Fruit fly (Drosophila melanogaster) whole organism, embryonic: Measurements from ENCODE around the gene Ankle2.

Experiments
- Abd-B ChIP-seq: fragments of 200-800 bp; sonication (Bioruptor generic); optimal IDR thresholded peaks from 2 replicates; lab custom pipeline; 2018; ENCODE audit warnings: missing biosample characterization, mild to moderate bottlenecking, missing genetic modification characterization, moderate library complexity
- Antp ChIP-seq: fragments of 200-800 bp; sonication (Bioruptor generic); optimal IDR thresholded peaks from 3 replicates; lab custom pipeline; 2016; ENCODE audit warnings: missing biosample characterization, missing genetic modification characterization
- B-H1 ChIP-seq: fragments of 200-800 bp; sonication (Bioruptor generic); IDR thresholded peaks from 3 replicates; pipeline ENCODE4 v1.3.6; 2022; ENCODE audit warnings: missing biosample characterization, missing genetic modification characterization
- Bdp1 ChIP-seq: fragments of 200-800 bp; sonication (Bioruptor generic); optimal IDR thresholded peaks from 3 replicates; lab custom pipeline; 2016; ENCODE audit warnings: missing biosample characterization, missing genetic modification characterization
- CG10274 ChIP-seq: fragments of 200-800 bp; sonication (Bioruptor generic); optimal IDR thresholded peaks from 3 replicates; lab custom pipeline; 2017; ENCODE audit warnings: missing biosample characterization, mild to moderate bottlenecking, missing genetic modification characterization
- CG10462 ChIP-seq: fragments of 200-800 bp; sonication (Bioruptor generic); optimal IDR thresholded peaks from 2 replicates; lab custom pipeline; 2016; ENCODE audit warnings: missing biosample characterization, missing genetic modification characterization
- CG10959 ChIP-seq: fragments of 200-800 bp; sonication (Bioruptor generic); IDR thresholded peaks from 2 replicates; pipeline ENCODE4 v1.3.6; 2022; ENCODE audit warnings: missing biosample characterization, missing genetic modification characterization
- CG11093 ChIP-seq: fragments of 200-800 bp; sonication (Bioruptor generic); IDR thresholded peaks from 3 replicates; pipeline ENCODE4 v1.3.6; 2022; ENCODE audit warnings: missing biosample characterization, missing genetic modification characterization
- CG11560 ChIP-seq: fragments of 200-800 bp; sonication (Bioruptor generic); IDR thresholded peaks from 3 replicates; pipeline ENCODE4 v1.3.6; 2022; ENCODE audit warnings: missing biosample characterization, missing genetic modification characterization
- CG13424 ChIP-seq: fragments of 200-800 bp; sonication (Bioruptor generic); optimal IDR thresholded peaks from 2 replicates; lab custom pipeline; 2019; ENCODE audit warnings: missing biosample characterization, mild to moderate bottlenecking, missing genetic modification characterization, moderate library complexity
- CG1529 ChIP-seq: fragments of 200-800 bp; sonication (Bioruptor generic); optimal IDR thresholded peaks from 3 replicates; lab custom pipeline; 2018; ENCODE audit warnings: missing biosample characterization, missing genetic modification characterization
- CG1792 ChIP-seq: fragments of 200-800 bp; sonication (Bioruptor generic); optimal IDR thresholded peaks from 2 replicates; lab custom pipeline; 2016; ENCODE audit warnings: missing biosample characterization, missing genetic modification characterization
- CG2202 ChIP-seq: fragments of 200-800 bp; sonication (Bioruptor generic); optimal IDR thresholded peaks from 2 replicates; lab custom pipeline; 2018; ENCODE audit warnings: missing biosample characterization, mild to moderate bottlenecking, missing genetic modification characterization
- CG31365 ChIP-seq: fragments of 200-800 bp; sonication (Bioruptor generic); optimal IDR thresholded peaks from 2 replicates; lab custom pipeline; 2018; ENCODE audit warnings: missing biosample characterization, mild to moderate bottlenecking, missing genetic modification characterization
- CG31441 ChIP-seq: fragments of 200-800 bp; sonication (Bioruptor generic); IDR thresholded peaks from 2 replicates; pipeline ENCODE4 v1.3.6; 2022; ENCODE audit warnings: missing biosample characterization, missing genetic modification characterization
- CG32772 ChIP-seq: fragments of 200-800 bp; sonication (Bioruptor generic); IDR thresholded peaks from 2 replicates; pipeline ENCODE4 v1.3.6; 2022; ENCODE audit warnings: missing biosample characterization, missing genetic modification characterization
- CG34376 ChIP-seq: fragments of 200-800 bp; sonication (Bioruptor generic); optimal IDR thresholded peaks from 2 replicates; lab custom pipeline; 2018; ENCODE audit warnings: missing biosample characterization, mild to moderate bottlenecking, missing genetic modification characterization
- CG6254 ChIP-seq: fragments of 200-800 bp; sonication (Bioruptor generic); optimal IDR thresholded peaks from 3 replicates; lab custom pipeline; 2017; ENCODE audit warnings: mild to moderate bottlenecking, missing biosample characterization, missing genetic modification reagents, missing genetic modification characterization
- CG6689 ChIP-seq: fragments of 200-800 bp; sonication (Bioruptor generic); IDR thresholded peaks from 2 replicates; pipeline ENCODE4 v1.3.6; 2022; ENCODE audit warnings: missing biosample characterization, missing genetic modification characterization
- CG6813 ChIP-seq: fragments of 200-800 bp; sonication (Bioruptor generic); optimal IDR thresholded peaks from 2 replicates; lab custom pipeline; 2017; ENCODE audit warnings: missing biosample characterization, missing genetic modification characterization, mild to moderate bottlenecking, moderate library complexity, missing genetic modification reagents
- CG6854 ChIP-seq: fragments of 200-800 bp; sonication (Bioruptor generic); optimal IDR thresholded peaks from 3 replicates; lab custom pipeline; 2017; ENCODE audit warnings: missing biosample characterization, mild to moderate bottlenecking, missing genetic modification characterization
- CG7271 ChIP-seq: fragments of 200-800 bp; sonication (Bioruptor generic); optimal IDR thresholded peaks from 2 replicates; lab custom pipeline; 2018; ENCODE audit warnings: missing biosample characterization, mild to moderate bottlenecking, missing genetic modification characterization, moderate library complexity
- CG8281 ChIP-seq: fragments of 200-800 bp; sonication (Bioruptor generic); optimal IDR thresholded peaks from 2 replicates; lab custom pipeline; 2018; ENCODE audit warnings: missing biosample characterization, mild to moderate bottlenecking, missing genetic modification characterization, moderate library complexity
- CG8388 ChIP-seq: fragments of 200-800 bp; sonication (Bioruptor generic); optimal IDR thresholded peaks from 2 replicates; lab custom pipeline; 2019; ENCODE audit warnings: missing biosample characterization, mild to moderate bottlenecking, missing genetic modification characterization, moderate library complexity
- CG8478 ChIP-seq: fragments of >200 bp; optimal IDR thresholded peaks from 2 replicates; lab custom pipeline; 2018
- CG9609 ChIP-seq: fragments of 200-800 bp; sonication (Bioruptor generic); optimal IDR thresholded peaks from 3 replicates; lab custom pipeline; 2016; ENCODE audit warnings: missing biosample characterization, missing genetic modification characterization
- CG9817 ChIP-seq: fragments of 200-800 bp; sonication (Bioruptor generic); optimal IDR thresholded peaks from 2 replicates; lab custom pipeline; 2018; ENCODE audit warnings: missing biosample characterization, mild to moderate bottlenecking, missing genetic modification characterization, moderate library complexity
- CTCF ChIP-seq: fragments of 200-800 bp; sonication (Bioruptor generic); optimal IDR thresholded peaks from 2 replicates; lab custom pipeline; 2017; ENCODE audit warnings: missing biosample characterization, mild to moderate bottlenecking, missing genetic modification characterization, moderate library complexity
- CoRest ChIP-seq: fragments of 200-800 bp; sonication (Bioruptor generic); optimal IDR thresholded peaks from 3 replicates; lab custom pipeline; 2018; ENCODE audit warnings: missing biosample characterization, mild to moderate bottlenecking, missing genetic modification characterization, moderate library complexity
- Dbx ChIP-seq: fragments of 200-800 bp; sonication (Bioruptor generic); IDR thresholded peaks from 3 replicates; pipeline ENCODE4 v1.3.6; 2022; ENCODE audit warnings: missing biosample characterization, missing genetic modification characterization
- Doc3 ChIP-seq: fragments of 200-800 bp; sonication (Bioruptor generic); IDR thresholded peaks from 3 replicates; pipeline ENCODE4 v1.3.6; 2022; ENCODE audit warnings: missing biosample characterization, missing genetic modification characterization; ENCODE audit not compliant: partially characterized antibody
- Elba2 ChIP-seq: fragments of 200-800 bp; sonication (Bioruptor generic); optimal IDR thresholded peaks from 3 replicates; lab custom pipeline; 2016; ENCODE audit warnings: missing biosample characterization, missing genetic modification characterization
- HLH54F ChIP-seq: fragments of 200-800 bp; sonication (Bioruptor generic); optimal IDR thresholded peaks from 3 replicates; lab custom pipeline; 2016; ENCODE audit warnings: missing biosample characterization, missing genetic modification characterization
- Hand ChIP-seq: fragments of 200-800 bp; sonication (Bioruptor generic); optimal IDR thresholded peaks from 2 replicates; lab custom pipeline; 2017; ENCODE audit warnings: mild to moderate bottlenecking, missing biosample characterization, missing genetic modification reagents, missing genetic modification characterization
- Hey ChIP-seq: fragments of 200-800 bp; sonication (Bioruptor generic); optimal IDR thresholded peaks from 3 replicates; lab custom pipeline; 2018; ENCODE audit warnings: missing biosample characterization, mild to moderate bottlenecking, missing genetic modification characterization
- HmgZ ChIP-seq: fragments of 200-800 bp; sonication (Bioruptor generic); optimal IDR thresholded peaks from 2 replicates; lab custom pipeline; 2018; ENCODE audit warnings: missing biosample characterization, mild to moderate bottlenecking, missing genetic modification characterization
- Kr ChIP-seq: fragments of 200-800 bp; sonication (Bioruptor generic); optimal IDR thresholded peaks from 2 replicates; lab custom pipeline; 2017; ENCODE audit warnings: missing biosample characterization, mild to moderate bottlenecking, missing genetic modification characterization
- Mad ChIP-seq: fragments of 200-800 bp; sonication (Bioruptor generic); optimal IDR thresholded peaks from 2 replicates; lab custom pipeline; 2016; ENCODE audit warnings: missing biosample characterization, missing genetic modification characterization
- Meics ChIP-seq: fragments of 200-800 bp; sonication (Bioruptor generic); optimal IDR thresholded peaks from 2 replicates; lab custom pipeline; 2017; ENCODE audit warnings: missing biosample characterization, mild to moderate bottlenecking, missing genetic modification characterization
- Neu2 ChIP-seq: fragments of 200-800 bp; sonication (Bioruptor generic); optimal IDR thresholded peaks from 3 replicates; lab custom pipeline; 2016; ENCODE audit warnings: missing biosample characterization, missing genetic modification characterization, borderline replicate concordance
- Nf-YC ChIP-seq: fragments of 200-800 bp; optimal IDR thresholded peaks from 3 replicates; lab custom pipeline; 2019; ENCODE audit warnings: missing biosample characterization, mild to moderate bottlenecking, missing genetic modification characterization, moderate library complexity
- Opbp ChIP-seq: fragments of 200-800 bp; sonication (Bioruptor generic); IDR thresholded peaks from 3 replicates; pipeline ENCODE4 v1.3.6; 2022; ENCODE audit warnings: missing biosample characterization, missing genetic modification characterization; ENCODE audit not compliant: partially characterized antibody
- Ptx1 ChIP-seq: fragments of 200-800 bp; sonication (Bioruptor generic); IDR thresholded peaks from 2 replicates; pipeline ENCODE4 v1.3.6; 2022; ENCODE audit warnings: missing biosample characterization, missing genetic modification characterization
- az2 ChIP-seq: fragments of 200-800 bp; sonication (Bioruptor generic); optimal IDR thresholded peaks from 3 replicates; lab custom pipeline; 2016; ENCODE audit warnings: missing biosample characterization, missing genetic modification characterization
- cas ChIP-seq: fragments of 200-800 bp; sonication (Bioruptor generic); IDR thresholded peaks from 2 replicates; pipeline ENCODE4 v1.3.6; 2022; ENCODE audit warnings: missing biosample characterization, missing genetic modification characterization
- dm ChIP-seq: fragments of 200-800 bp; sonication (Bioruptor generic); optimal IDR thresholded peaks from 3 replicates; lab custom pipeline; 2016; ENCODE audit warnings: missing biosample characterization, missing genetic modification characterization
- her ChIP-seq: fragments of 200-800 bp; sonication (Bioruptor generic); optimal IDR thresholded peaks from 2 replicates; lab custom pipeline; 2016; ENCODE audit warnings: missing biosample characterization, missing genetic modification characterization
- lbe ChIP-seq: fragments of 200-800 bp; sonication (Bioruptor generic); optimal IDR thresholded peaks from 2 replicates; lab custom pipeline; 2016; ENCODE audit warnings: missing biosample characterization, mild to moderate bottlenecking, missing genetic modification characterization
- p53 ChIP-seq: fragments of 200-800 bp; sonication (Bioruptor generic); optimal IDR thresholded peaks from 2 replicates; lab custom pipeline; 2016; ENCODE audit warnings: missing biosample characterization, missing genetic modification characterization
- rib ChIP-seq: fragments of 200-800 bp; sonication (Bioruptor generic); IDR thresholded peaks from 2 replicates; pipeline ENCODE4 v1.3.6; 2022; ENCODE audit warnings: missing biosample characterization, missing genetic modification characterization
- row ChIP-seq: fragments of 200-800 bp; sonication (Bioruptor generic); IDR thresholded peaks from 3 replicates; pipeline ENCODE4 v1.3.6; 2022; ENCODE audit warnings: missing biosample characterization, missing genetic modification characterization
- shn ChIP-seq: fragments of 200-800 bp; sonication (Bioruptor generic); optimal IDR thresholded peaks from 3 replicates; lab custom pipeline; 2016; ENCODE audit warnings: missing biosample characterization, missing genetic modification characterization

The Ankle2 gene

DNA sequence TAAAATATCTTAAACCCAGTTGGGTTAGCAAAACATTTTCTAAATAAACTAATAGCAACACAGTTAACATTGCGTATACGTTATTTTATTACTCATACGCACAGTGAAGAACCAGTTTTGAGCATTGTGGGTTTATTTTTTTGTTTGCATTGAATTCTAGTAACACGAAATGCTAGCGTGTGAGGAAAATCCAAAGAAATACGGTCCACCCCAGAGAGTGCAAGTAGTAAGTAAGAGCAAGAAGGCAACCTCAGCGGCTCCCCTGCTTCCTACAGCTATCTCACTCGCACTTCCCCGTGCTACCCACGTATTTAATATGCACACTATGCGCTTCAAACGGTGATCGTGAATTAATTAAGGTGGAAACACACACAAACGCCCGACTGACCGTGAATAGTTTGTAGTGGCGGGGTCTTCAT, 46.0 kb upstream of the Ankle2 start (continued):
- TF ChIP-seq Bdp1: peak; percentile 61
- peak; percentile 77 for TF ChIP-seq Dbx
- peak; percentile 71 for TF ChIP-seq CG9609 (GFP tag; lab: Kevin White, UChicago)
- TF ChIP-seq p53 (GFP tag; lab: Kevin White, UChicago): no peak
- TF ChIP-seq Kr (GFP tag; lab: Kevin White, UChicago): no peak
- 0 out of 2 replicates have a peak, but pooled peaks have one; percentile 35 for TF ChIP-seq cas (GFP tag; lab: Robert Waterston, UW)
- TF ChIP-seq az2 (GFP tag; lab: Kevin White, UChicago): peak; percentile 79
- peak; percentile 85 for TF ChIP-seq Nf-YC
- TF ChIP-seq CoRest (tag; lab: Kevin White, UChicago): peak; percentile 91
- peak; percentile 77 for TF ChIP-seq CG8388 (GFP tag; lab: Kevin White, UChicago)
- TF ChIP-seq CG1529: peak; percentile 81
- TF ChIP-seq CG10274 (GFP tag; lab: Kevin White, UChicago): peak; percentile 79
- no peak for TF ChIP-seq CG10959 (GFP tag; lab: Robert Waterston, UW)
- peak; percentile 66 for TF ChIP-seq CTCF (GFP tag; lab: Kevin White, UChicago)
- peak; percentile 89 for TF ChIP-seq CG9817 (tag; lab: Kevin White, UChicago)
- TF ChIP-seq CG2202 (tag; lab: Kevin White, UChicago): peak; percentile 37
- no peak for TF ChIP-seq CG8478 (lab: Kevin White, UChicago)
- TF ChIP-seq Meics: peak; percentile 92
- peak; percentile 82 for TF ChIP-seq CG6813 (GFP tag; lab: Kevin White, UChicago)
- no peak for TF ChIP-seq Elba2 (GFP tag; lab: Kevin White, UChicago)
- TF ChIP-seq CG6854 (GFP tag; lab: Kevin White, UChicago): peak; percentile 91
- peak; percentile 93 for TF ChIP-seq CG13424 (tag; lab: Kevin White, UChicago)
- peak; percentile 68 for TF ChIP-seq CG8281 (tag; lab: Kevin White, UChicago)
- peak; percentile 65 for TF ChIP-seq dm
- TF ChIP-seq her (GFP tag; lab: Kevin White, UChicago): peak; percentile 89
- peak; percentile 62 for TF ChIP-seq CG10462
- TF ChIP-seq rib (GFP tag; lab: Robert Waterston, UW): peak; percentile 40; the same call in 1 of the 2 replicates
- TF ChIP-seq Opbp (GFP tag; lab: Robert Waterston, UW): no peak
- TF ChIP-seq B-H1 (GFP tag; lab: Robert Waterston, UW): peak; percentile 69
- no peak for TF ChIP-seq CG7271 (tag; lab: Kevin White, UChicago)
- TF ChIP-seq Antp (GFP tag; lab: Kevin White, UChicago): peak; percentile 73
- TF ChIP-seq CG1792 (GFP tag; lab: Kevin White, UChicago): peak; percentile 82
- peak; percentile 74 for TF ChIP-seq CG32772 (GFP tag; lab: Robert Waterston, UW)
- TF ChIP-seq HmgZ (tag; lab: Kevin White, UChicago): peak; percentile 91
- TF ChIP-seq CG11093 (GFP tag; lab: Robert Waterston, UW): peak; percentile 65; the same call in 2 of the 3 replicates
- peak; percentile 79 for TF ChIP-seq Hand
- peak; percentile 86; the same call in 1 of the 2 replicates for TF ChIP-seq CG31441
- TF ChIP-seq CG6689 (GFP tag; lab: Robert Waterston, UW): peak; percentile 83
- TF ChIP-seq HLH54F (GFP tag; lab: Kevin White, UChicago): peak; percentile 84
- TF ChIP-seq row (GFP tag; lab: Robert Waterston, UW): peak; percentile 82
- peak; percentile 82 for TF ChIP-seq lbe (GFP tag; lab: Kevin White, UChicago)
- peak; percentile 70 for TF ChIP-seq shn (GFP tag; lab: Kevin White, UChicago)
- peak; percentile 74 for TF ChIP-seq CG31365 (tag; lab: Kevin White, UChicago)
- peak; percentile 90 for TF ChIP-seq CG34376 (GFP tag; lab: Kevin White, UChicago)
- TF ChIP-seq CG11560: peak; percentile 34; the same call in 2 of the 3 replicates
- TF ChIP-seq Neu2: no peak
- peak; percentile 62 for TF ChIP-seq Abd-B (GFP tag; lab: Kevin White, UChicago)
- peak; percentile 70 for TF ChIP-seq Hey (tag; lab: Kevin White, UChicago)
- TF ChIP-seq Doc3 (GFP tag; lab: Robert Waterston, UW): no peak
- peak; percentile 85 for TF ChIP-seq Ptx1 (GFP tag; lab: Robert Waterston, UW)
- peak; percentile 76 for TF ChIP-seq CG6254 (GFP tag; lab: Kevin White, UChicago)
- TF ChIP-seq Mad: peak; percentile 74
